Fruit fly (Drosophila melanogaster): ENCODE measurements around the gene RpS21.

Gene RpS21

DNA sequence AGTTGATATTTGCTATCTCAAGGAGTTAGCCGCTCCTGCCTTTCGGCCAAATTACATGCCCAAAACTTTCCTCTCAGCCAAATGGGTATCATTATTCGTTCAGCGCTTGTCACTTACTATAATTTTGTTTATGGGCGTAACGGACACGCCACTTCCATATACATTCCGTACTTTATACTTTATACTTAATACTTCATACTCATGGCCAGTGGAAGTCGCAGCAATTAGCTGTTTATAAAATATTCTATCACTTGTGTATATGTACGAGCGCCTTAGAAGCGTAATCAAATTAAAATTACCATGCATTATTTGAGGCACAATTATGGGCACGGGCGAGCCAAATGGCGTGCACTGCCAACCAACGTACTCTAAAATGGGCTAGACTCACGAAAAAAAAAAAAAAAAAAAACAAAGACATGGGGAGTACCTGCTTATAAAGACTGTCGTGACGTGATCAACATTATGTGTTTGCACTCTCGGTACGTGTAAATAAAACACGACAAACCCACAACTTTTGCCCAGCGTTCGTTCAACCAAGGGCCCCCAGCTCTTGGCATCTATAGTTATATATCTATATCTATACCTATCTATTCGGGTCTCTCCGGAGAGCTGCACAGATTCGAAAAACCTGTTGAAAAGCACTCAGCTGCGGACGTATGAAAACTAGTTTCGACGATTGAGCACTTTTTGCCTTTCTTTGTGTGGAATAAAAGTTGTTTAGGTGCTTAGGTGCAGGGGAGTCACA lies 5.4 kb downstream of the RpS21 start (continued):
- TF ChIP-seq CG6791 (GFP tag; IDR thresholded peaks at IDR 0.05; ENCODE audit: partially characterized antibody): no peak; the same call in 2 of the 3 replicates
- TF ChIP-seq otp (GFP tag; IDR thresholded peaks at IDR 0.05): 0 out of 3 replicates have a peak, but pooled peaks have one; percentile 30
- TF ChIP-seq Stat92E (GFP tag; optimal IDR thresholded peaks at IDR 0.05): no peak
- TF ChIP-seq dmrt11E (tag; optimal IDR thresholded peaks at IDR 0.05): no peak
- TF ChIP-seq Chrac-16 (GFP tag; optimal IDR thresholded peaks at IDR 0.05): no peak
- no peak for TF ChIP-seq CG12104 (GFP tag; optimal IDR thresholded peaks at IDR 0.05)
- no peak for TF ChIP-seq CG10462 (GFP tag; optimal IDR thresholded peaks at IDR 0.05)
- no peak for TF ChIP-seq crp (GFP tag; optimal IDR thresholded peaks at IDR 0.05)
- TF ChIP-seq CG5953 (GFP tag; IDR thresholded peaks at IDR 0.05): no peak
- TF ChIP-seq sens-2 (GFP tag; IDR thresholded peaks at IDR 0.05): 0 out of 2 replicates have a peak, but pooled peaks have one; percentile 4
- no peak for TF ChIP-seq Side (GFP tag; optimal IDR thresholded peaks at IDR 0.05)
- TF ChIP-seq CG43689 (GFP tag; IDR thresholded peaks at IDR 0.05): no peak
- no peak for TF ChIP-seq org-1 (GFP tag; optimal IDR thresholded peaks at IDR 0.05)
- no peak for TF ChIP-seq Optix (GFP tag; IDR thresholded peaks at IDR 0.05)
- TF ChIP-seq ap (GFP tag; IDR thresholded peaks at IDR 0.05): no peak
- TF ChIP-seq CG9817 (tag; optimal IDR thresholded peaks at IDR 0.05): no peak
- TF ChIP-seq chn (GFP tag; optimal IDR thresholded peaks at IDR 0.05): no peak
- TF ChIP-seq CG12299 (tag; optimal IDR thresholded peaks at IDR 0.05): no peak
- TF ChIP-seq Six4 (GFP tag; optimal IDR thresholded peaks at IDR 0.05): no peak
- TF ChIP-seq gcm2 (GFP tag; optimal IDR thresholded peaks at IDR 0.05): no peak
- no peak for TF ChIP-seq cg (GFP tag; optimal IDR thresholded peaks at IDR 0.05)
- TF ChIP-seq CG9437 (GFP tag; optimal IDR thresholded peaks at IDR 0.05): no peak
- TF ChIP-seq CG12155 (GFP tag; optimal IDR thresholded peaks at IDR 0.05): no peak
- no peak; the same call in 1 of the 3 replicates for TF ChIP-seq CG2199 (GFP tag; IDR thresholded peaks at IDR 0.05)
- peak; percentile 30 for TF ChIP-seq CG31365 (tag; optimal IDR thresholded peaks at IDR 0.05)
- TF ChIP-seq NfI (GFP tag; optimal IDR thresholded peaks at IDR 0.05): no peak
- peak; percentile 56 for TF ChIP-seq MTF-1 (GFP tag; optimal IDR thresholded peaks at IDR 0.05; ENCODE audit: borderline replicate concordance)
- TF ChIP-seq fd102C (GFP tag; optimal IDR thresholded peaks at IDR 0.05): no peak
- no peak for TF ChIP-seq Vsx1 (GFP tag; optimal IDR thresholded peaks at IDR 0.05)
- no peak for TF ChIP-seq bcd (GFP tag; optimal IDR thresholded peaks at IDR 0.05)
- no peak for TF ChIP-seq CG1024 (GFP tag; IDR thresholded peaks at IDR 0.05)
- peak; percentile 74 for TF ChIP-seq sqz (GFP tag; optimal IDR thresholded peaks at IDR 0.05)
- TF ChIP-seq PHDP (tag; optimal IDR thresholded peaks at IDR 0.05): peak; percentile 5
- peak in 1 of 2 experiments; percentile 27 for TF ChIP-seq Pdp1 (GFP tag; optimal IDR thresholded peaks at IDR 0.05)
- TF ChIP-seq NC2β (GFP tag; optimal IDR thresholded peaks at IDR 0.05): no peak
- no peak for TF ChIP-seq peb (GFP tag; IDR thresholded peaks at IDR 0.05)
- TF ChIP-seq CG11093 (GFP tag; IDR thresholded peaks at IDR 0.05): no peak
- TF ChIP-seq CG10321 (GFP tag; IDR thresholded peaks at IDR 0.05): no peak
- peak; percentile 81 for TF ChIP-seq Med (GFP tag)
- TF ChIP-seq bsh (GFP tag; optimal IDR thresholded peaks at IDR 0.05): no peak
- TF ChIP-seq HLHmδ (GFP tag; optimal IDR thresholded peaks at IDR 0.05): peak; percentile 63
- no peak for TF ChIP-seq da (GFP tag; optimal IDR thresholded peaks at IDR 0.05)
- no peak for TF ChIP-seq Doc2 (GFP tag; IDR thresholded peaks at IDR 0.05)
- no peak for TF ChIP-seq pzg (GFP tag; optimal IDR thresholded peaks at IDR 0.05)
- no peak for TF ChIP-seq CG1647 (GFP tag; optimal IDR thresholded peaks at IDR 0.05)
- TF ChIP-seq CG14441 (GFP tag; IDR thresholded peaks at IDR 0.05): no peak
- no peak for TF ChIP-seq sisA (GFP tag; IDR thresholded peaks at IDR 0.05)
- TF ChIP-seq dpn (GFP tag; optimal IDR thresholded peaks at IDR 0.05): no peak
- no peak for TF ChIP-seq CG1529 (GFP tag; optimal IDR thresholded peaks at IDR 0.05)

Data from whole organism, embryonic.